Worm (Caenorhabditis elegans): ENCODE measurements around the gene unc-76.
A peak's percentile ranks its signal among the peaks of the same experiment; 100 is the strongest.

Gene unc-76

ce11 chrV:15068378-15068777, 3.2 kb upstream of the unc-76 start, which contains the start of gene dnj-3:
TSS of gene dnj-3 (plus strand) at chrV:15068678.
- TF ChIP-seq ztf-29 (GFP tag; IDR thresholded peaks at IDR 0.05) = no peak
- TF ChIP-seq flt-1 (GFP tag; IDR thresholded peaks at IDR 0.05) = no peak
- TF ChIP-seq ztf-23 (GFP tag; IDR thresholded peaks at IDR 0.05) = no peak
- TF ChIP-seq tab-1 (GFP tag; IDR thresholded peaks at IDR 0.05) = no peak
- no peak for TF ChIP-seq med-1 (GFP tag; optimal IDR thresholded peaks at IDR 0.05; ENCODE audit: insufficient read depth)
- no peak for TF ChIP-seq T22C8.4 (GFP tag; IDR thresholded peaks at IDR 0.05)
- no peak for TF ChIP-seq ref-1 (GFP tag; conservative IDR thresholded peaks at IDR 0.05)
- no peak for TF ChIP-seq klf-2 (GFP tag; conservative IDR thresholded peaks at IDR 0.05)
- TF ChIP-seq cog-1 (tag; optimal IDR thresholded peaks at IDR 0.05) = no peak

- no peak for TF ChIP-seq flt-1 (GFP tag; IDR thresholded peaks at IDR 0.05)
- no peak for TF ChIP-seq ref-1 (GFP tag; conservative IDR thresholded peaks at IDR 0.05)
- no peak for TF ChIP-seq ztf-23 (GFP tag; IDR thresholded peaks at IDR 0.05)
- no peak for TF ChIP-seq klf-2 (GFP tag; conservative IDR thresholded peaks at IDR 0.05)
- TF ChIP-seq cog-1 (tag; optimal IDR thresholded peaks at IDR 0.05) = no peak
- no peak for TF ChIP-seq ztf-29 (GFP tag; IDR thresholded peaks at IDR 0.05)
- TF ChIP-seq tab-1 (GFP tag; IDR thresholded peaks at IDR 0.05) = no peak
Observed at ce11 chrV:15069435-15069985, 2.0 kb upstream of the unc-76 start.

- TF ChIP-seq cog-1 (tag; optimal IDR thresholded peaks at IDR 0.05) (no peak), tab-1 (GFP tag; IDR thresholded peaks at IDR 0.05) (no peak), ztf-29 (GFP tag; IDR thresholded peaks at IDR 0.05) (no peak), med-1 (GFP tag; optimal IDR thresholded peaks at IDR 0.05; ENCODE audit: insufficient read depth) (no peak), ztf-23 (GFP tag; IDR thresholded peaks at IDR 0.05) (peak; percentile 53; the same call in 1 of the 2 replicates), T22C8.4 (GFP tag; IDR thresholded peaks at IDR 0.05) (no peak), flt-1 (GFP tag; IDR thresholded peaks at IDR 0.05) (0 out of 2 replicates have a peak, but pooled peaks have one; percentile 37), klf-2 (GFP tag; conservative IDR thresholded peaks at IDR 0.05) (no peak), ref-1 (GFP tag; conservative IDR thresholded peaks at IDR 0.05) (no peak)
Observed at ce11 chrV:15072738-15073137, 1.2 kb downstream of the unc-76 start.

ce11 chrV:15074907-15075306, 3.3 kb downstream of the unc-76 start:
- TF ChIP-seq ztf-29 (GFP tag; IDR thresholded peaks at IDR 0.05) (no peak), med-1 (GFP tag; optimal IDR thresholded peaks at IDR 0.05; ENCODE audit: insufficient read depth) (no peak), ztf-23 (GFP tag; IDR thresholded peaks at IDR 0.05) (no peak), T22C8.4 (GFP tag; IDR thresholded peaks at IDR 0.05) (no peak), tab-1 (GFP tag; IDR thresholded peaks at IDR 0.05) (no peak), klf-2 (GFP tag; conservative IDR thresholded peaks at IDR 0.05) (no peak), flt-1 (GFP tag; IDR thresholded peaks at IDR 0.05) (no peak), cog-1 (tag; optimal IDR thresholded peaks at IDR 0.05) (no peak), ref-1 (GFP tag; conservative IDR thresholded peaks at IDR 0.05) (no peak)

ce11 chrV:15078560-15078959, 7.0 kb downstream of the unc-76 start:
- TF ChIP-seq cog-1 (tag; optimal IDR thresholded peaks at IDR 0.05) (no peak), T22C8.4 (GFP tag; IDR thresholded peaks at IDR 0.05) (no peak), klf-2 (GFP tag; conservative IDR thresholded peaks at IDR 0.05) (no peak), flt-1 (GFP tag; IDR thresholded peaks at IDR 0.05) (no peak), tab-1 (GFP tag; IDR thresholded peaks at IDR 0.05) (no peak), ztf-29 (GFP tag; IDR thresholded peaks at IDR 0.05) (no peak), med-1 (GFP tag; optimal IDR thresholded peaks at IDR 0.05; ENCODE audit: insufficient read depth) (no peak), ztf-23 (GFP tag; IDR thresholded peaks at IDR 0.05) (no peak), ref-1 (GFP tag; conservative IDR thresholded peaks at IDR 0.05) (no peak)

- TF ChIP-seq flt-1 (GFP tag; IDR thresholded peaks at IDR 0.05) = 0 out of 2 replicates have a peak, but pooled peaks have one; percentile 10
- TF ChIP-seq tab-1 (GFP tag; IDR thresholded peaks at IDR 0.05) = no peak
Observed at ce11 chrV:15082291-15082690, 10.7 kb downstream of the unc-76 start, which contains the start of the genes C01G10.10 and C01G10.9. TSS of gene C01G10.10 (minus strand) at chrV:15082441. TSS of gene C01G10.9 (plus strand) at chrV:15082530.

- no peak for TF ChIP-seq flt-1 (GFP tag; IDR thresholded peaks at IDR 0.05)
- no peak for TF ChIP-seq ztf-23 (GFP tag; IDR thresholded peaks at IDR 0.05)
- TF ChIP-seq T22C8.4 (GFP tag; IDR thresholded peaks at IDR 0.05) = no peak
- TF ChIP-seq klf-2 (GFP tag; conservative IDR thresholded peaks at IDR 0.05) = no peak
- TF ChIP-seq ref-1 (GFP tag; conservative IDR thresholded peaks at IDR 0.05) = no peak
- no peak for TF ChIP-seq cog-1 (tag; optimal IDR thresholded peaks at IDR 0.05)
- no peak for TF ChIP-seq tab-1 (GFP tag; IDR thresholded peaks at IDR 0.05)
- no peak for TF ChIP-seq med-1 (GFP tag; optimal IDR thresholded peaks at IDR 0.05; ENCODE audit: insufficient read depth)
- TF ChIP-seq ztf-29 (GFP tag; IDR thresholded peaks at IDR 0.05) = no peak
Observed at ce11 chrV:15083659-15084058, 12.1 kb downstream of the unc-76 start.

- TF ChIP-seq cog-1 (tag; optimal IDR thresholded peaks at IDR 0.05) = peak; percentile 83
- no peak for TF ChIP-seq klf-2 (GFP tag; conservative IDR thresholded peaks at IDR 0.05)
- peak; percentile 77 for TF ChIP-seq flt-1 (GFP tag; IDR thresholded peaks at IDR 0.05)
- no peak for TF ChIP-seq T22C8.4 (GFP tag; IDR thresholded peaks at IDR 0.05)
- TF ChIP-seq ztf-23 (GFP tag; IDR thresholded peaks at IDR 0.05) = peak; percentile 89
Observed at ce11 chrV:15085335-15085800, 13.8 kb downstream of the unc-76 start, which contains the start of the genes ahsa-1 and C01G10.7. TSS of gene ahsa-1 (minus strand) at chrV:15085385. TSS of gene C01G10.7 (plus strand) at chrV:15085747.

ce11 chrV:15087207-15087706, 15.7 kb downstream of the unc-76 start, which contains the start of the genes C01G10.15 and C01G10.6:
TSS of gene C01G10.15 (minus strand) at chrV:15087307.
TSS of gene C01G10.6 (plus strand) at chrV:15087656.
- no peak for TF ChIP-seq cog-1 (tag; optimal IDR thresholded peaks at IDR 0.05)

- TF ChIP-seq flt-1 (GFP tag; IDR thresholded peaks at IDR 0.05) (no peak), tab-1 (GFP tag; IDR thresholded peaks at IDR 0.05) (no peak), ztf-23 (GFP tag; IDR thresholded peaks at IDR 0.05) (no peak)
Observed at ce11 chrV:15088613-15089012, 17.1 kb downstream of the unc-76 start, which contains the start of gene C01G10.18. TSS of gene C01G10.18 (minus strand) at chrV:15088713.

All from whole organism, midembryonic.